Fruit fly (Drosophila melanogaster): ENCODE measurements around the gene CG13084.

- TF ChIP-seq CG8478 (optimal IDR thresholded peaks at IDR 0.05) (no peak), CTCF (optimal IDR thresholded peaks at IDR 0.05) (no peak)
These were observed 48.5 kb downstream of the CG13084 start, which contains the start of gene CG33116 for dm6 chr2L:19533247-19533646.
